Fruit fly (Drosophila melanogaster): ENCODE measurements around the gene Dhc16F.

Dhc16F gene

dm6 chrX:18114770-18115169 is 50.5 kb downstream of the Dhc16F start:
- no peak for TF ChIP-seq spab (GFP tag; optimal IDR thresholded peaks at IDR 0.05)
- TF ChIP-seq CG11762 (GFP tag; optimal IDR thresholded peaks at IDR 0.05; ENCODE audit: insufficient read depth): no peak
- TF ChIP-seq CG10669 (GFP tag; optimal IDR thresholded peaks at IDR 0.05): no peak
- no peak for TF ChIP-seq CG8632 (GFP tag; optimal IDR thresholded peaks at IDR 0.05)
- TF ChIP-seq Lpt (GFP tag; optimal IDR thresholded peaks at IDR 0.05): no peak
- no peak for TF ChIP-seq CG34406 (GFP tag; optimal IDR thresholded peaks at IDR 0.05)
- no peak for TF ChIP-seq Met (GFP tag; optimal IDR thresholded peaks at IDR 0.05)
- TF ChIP-seq eg (GFP tag; IDR thresholded peaks at IDR 0.05): no peak
- TF ChIP-seq acj6 (GFP tag; optimal IDR thresholded peaks at IDR 0.05): no peak
- no peak for TF ChIP-seq CG3032 (tag; optimal IDR thresholded peaks at IDR 0.05)
- no peak for TF ChIP-seq topi (GFP tag; optimal IDR thresholded peaks at IDR 0.05)
- TF ChIP-seq fd85E (GFP tag; optimal IDR thresholded peaks at IDR 0.05): no peak
- no peak for TF ChIP-seq Eip78C (GFP tag)
- no peak for TF ChIP-seq Ets96B (tag; optimal IDR thresholded peaks at IDR 0.05)
- TF ChIP-seq CG9139 (GFP tag; optimal IDR thresholded peaks at IDR 0.05): no peak
- no peak for TF ChIP-seq CG32006 (GFP tag; optimal IDR thresholded peaks at IDR 0.05)

- TF ChIP-seq lz (GFP tag; optimal IDR thresholded peaks at IDR 0.05) (no peak), CG6792 (GFP tag; optimal IDR thresholded peaks at IDR 0.05) (no peak), fd59A (GFP tag; optimal IDR thresholded peaks at IDR 0.05) (no peak), cyc (GFP tag; optimal IDR thresholded peaks at IDR 0.05) (no peak), CG31627 (GFP tag; optimal IDR thresholded peaks at IDR 0.05) (no peak), Sox102F (GFP tag; optimal IDR thresholded peaks at IDR 0.05) (no peak), CG15336 (GFP tag; IDR thresholded peaks at IDR 0.05) (no peak), CG6163 (GFP tag; IDR thresholded peaks at IDR 0.05) (no peak), CG8119 (GFP tag; IDR thresholded peaks at IDR 0.05) (no peak), CG6854 (GFP tag; optimal IDR thresholded peaks at IDR 0.05) (no peak), net (GFP tag; optimal IDR thresholded peaks at IDR 0.05) (no peak), vri (GFP tag; optimal IDR thresholded peaks at IDR 0.05) (no peak), CG4318 (GFP tag; optimal IDR thresholded peaks at IDR 0.05) (no peak), CG3919 (GFP tag; optimal IDR thresholded peaks at IDR 0.05) (no peak), Eip75B (GFP tag; optimal IDR thresholded peaks at IDR 0.05) (no peak), Hr4 (GFP tag; optimal IDR thresholded peaks at IDR 0.05) (no peak), CG11902 (GFP tag; optimal IDR thresholded peaks at IDR 0.05) (no peak)
These were observed 52.6 kb downstream of the Dhc16F start, which contains the start of gene wupA for dm6 chrX:18116811-18117383. TSS of gene wupA (minus strand) at chrX:18116922.

DNA sequence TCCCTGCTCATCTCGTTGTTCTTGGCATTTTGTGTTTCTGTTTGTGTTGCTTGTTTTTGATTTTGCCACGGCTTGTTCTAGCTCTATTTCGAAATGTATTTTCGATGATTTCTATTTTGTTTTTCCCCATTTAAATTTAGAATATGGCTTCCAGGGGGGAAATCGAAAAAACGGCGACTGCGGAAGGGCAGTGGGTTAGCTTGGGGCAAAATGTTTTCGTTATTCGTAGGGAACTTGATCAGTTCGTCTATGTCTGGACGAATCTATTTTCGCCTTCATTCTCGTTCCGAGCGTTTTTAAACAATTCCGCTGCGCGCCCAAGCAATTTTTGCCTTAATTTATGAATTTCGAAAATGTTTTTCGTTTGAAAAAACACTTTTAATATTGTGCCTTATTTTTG is 54.2 kb downstream of the Dhc16F start:
- no peak for TF ChIP-seq Gug (GFP tag; IDR thresholded peaks at IDR 0.05)
- TF ChIP-seq dsx (GFP tag; optimal IDR thresholded peaks at IDR 0.05; ENCODE audit: poor library complexity, severe bottlenecking): no peak
- TF ChIP-seq lz (GFP tag; optimal IDR thresholded peaks at IDR 0.05): no peak
- no peak for TF ChIP-seq CG4318 (GFP tag; optimal IDR thresholded peaks at IDR 0.05)
- TF ChIP-seq Hr39 (GFP tag; optimal IDR thresholded peaks at IDR 0.05): no peak
- no peak for TF ChIP-seq svp (GFP tag)
- no peak for TF ChIP-seq Eip75B (GFP tag; optimal IDR thresholded peaks at IDR 0.05)
- TF ChIP-seq pdm3 (GFP tag; optimal IDR thresholded peaks at IDR 0.05): no peak
- no peak for TF ChIP-seq topi (GFP tag; optimal IDR thresholded peaks at IDR 0.05)
- no peak for TF ChIP-seq CG3032 (tag; optimal IDR thresholded peaks at IDR 0.05)
- no peak for TF ChIP-seq CG10631 (GFP tag; optimal IDR thresholded peaks at IDR 0.05)
- TF ChIP-seq Blimp-1 (GFP tag; optimal IDR thresholded peaks at IDR 0.05): no peak
- TF ChIP-seq CG15336 (GFP tag; IDR thresholded peaks at IDR 0.05): no peak
- no peak for TF ChIP-seq Smox (GFP tag; optimal IDR thresholded peaks at IDR 0.05)
- TF ChIP-seq CG9139 (GFP tag; optimal IDR thresholded peaks at IDR 0.05): no peak
- TF ChIP-seq CG11762 (GFP tag; optimal IDR thresholded peaks at IDR 0.05; ENCODE audit: insufficient read depth): no peak
- no peak for TF ChIP-seq fd85E (GFP tag; optimal IDR thresholded peaks at IDR 0.05)
